Worm (Caenorhabditis elegans) whole organism, late embryonic: ENCODE results near the gene Y43F8B.10.

Experiments used
- T23F11.4 ChIP-seq: fragments of 200-800 bp; sonication (Bioruptor generic); optimal IDR thresholded peaks from 2 replicates; lab custom pipeline; 2018; ENCODE audit warnings: mild to moderate bottlenecking, missing genetic modification characterization, missing compliant biosample characterization
- ama-1 ChIP-seq: fragments of 150-350 bp; optimal IDR thresholded peaks from 2 replicates; lab custom pipeline; 2014
- ceh-2 ChIP-seq: sonication (generic microtip); optimal IDR thresholded peaks from 2 replicates; lab custom pipeline; 2016; ENCODE audit warnings: missing genotype, missing genetic modification characterization, missing compliant biosample characterization
- ceh-48 ChIP-seq: sonication (generic microtip); optimal IDR thresholded peaks from 2 replicates; lab custom pipeline; 2016; ENCODE audit warnings: missing genetic modification characterization, inconsistent platforms, missing compliant biosample characterization
- ceh-6 ChIP-seq: fragments of 200-800 bp; sonication (Bioruptor generic); optimal IDR thresholded peaks from 2 replicates; lab custom pipeline; 2018; ENCODE audit warnings: mild to moderate bottlenecking, missing genetic modification characterization, missing compliant biosample characterization
- ceh-9 ChIP-seq: sonication (generic microtip); optimal IDR thresholded peaks from 2 replicates; lab custom pipeline; 2016; ENCODE audit warnings: mild to moderate bottlenecking, missing genetic modification characterization, inconsistent platforms, missing compliant biosample characterization
- dve-1 ChIP-seq: sonication (generic microtip); optimal IDR thresholded peaks from 2 replicates; lab custom pipeline; 2017; ENCODE audit warnings: antibody characterized with exemption, mild to moderate bottlenecking, missing genetic modification characterization, missing compliant biosample characterization
- nhr-232 ChIP-seq: sonication (generic microtip); optimal IDR thresholded peaks from 2 replicates; lab custom pipeline; 2016; ENCODE audit warnings: missing genetic modification characterization, missing compliant biosample characterization
- sdc-2 ChIP-seq: sonication (generic microtip); optimal IDR thresholded peaks from 2 replicates; lab custom pipeline; 2016; ENCODE audit warnings: missing genotype, missing genetic modification characterization, missing compliant biosample characterization

- TF ChIP-seq ceh-9 (tag; lab: Kevin White, UChicago): no peak
- TF ChIP-seq sdc-2 (tag; lab: Kevin White, UChicago): no peak
- no peak for TF ChIP-seq ceh-6 (GFP tag; lab: Kevin White, UChicago)
- TF ChIP-seq T23F11.4 (GFP tag; lab: Kevin White, UChicago): no peak
- TF ChIP-seq ceh-2 (tag; lab: Kevin White, UChicago): no peak
- TF ChIP-seq dve-1 (tag; lab: Kevin White, UChicago): no peak
- no peak for TF ChIP-seq nhr-232 (tag; lab: Kevin White, UChicago)
- no peak for TF ChIP-seq ama-1 (lab: Kevin White, UChicago)
- no peak for TF ChIP-seq ceh-48 (tag; lab: Kevin White, UChicago)
Observed at ce11 chrV:19510925-19511324, 36.7 kb downstream of the Y43F8B.10 start.
